Fruit fly (Drosophila melanogaster) whole organism: ENCODE results near the gene inaE.

Source experiments
- EcR ChIP-seq, 2 experiments: fragments of >200 bp; optimal IDR thresholded peaks; 2 replicates each; lab custom pipeline; 2017; ENCODE audit warnings: missing biosample characterization in 2 of 2, missing genetic modification characterization in 2 of 2, missing genetic modification reagents in 2 of 2
- pan ChIP-seq: fragments of >200 bp; optimal IDR thresholded peaks from 2 replicates; lab custom pipeline; 2017
- psq ChIP-seq: fragments of >200 bp; optimal IDR thresholded peaks from 2 replicates; lab custom pipeline; 2017
- usp ChIP-seq: fragments of >200 bp; optimal IDR thresholded peaks from 2 replicates; lab custom pipeline; 2017; ENCODE audit warnings: missing biosample characterization, missing genetic modification characterization, mixed read lengths

DNA sequence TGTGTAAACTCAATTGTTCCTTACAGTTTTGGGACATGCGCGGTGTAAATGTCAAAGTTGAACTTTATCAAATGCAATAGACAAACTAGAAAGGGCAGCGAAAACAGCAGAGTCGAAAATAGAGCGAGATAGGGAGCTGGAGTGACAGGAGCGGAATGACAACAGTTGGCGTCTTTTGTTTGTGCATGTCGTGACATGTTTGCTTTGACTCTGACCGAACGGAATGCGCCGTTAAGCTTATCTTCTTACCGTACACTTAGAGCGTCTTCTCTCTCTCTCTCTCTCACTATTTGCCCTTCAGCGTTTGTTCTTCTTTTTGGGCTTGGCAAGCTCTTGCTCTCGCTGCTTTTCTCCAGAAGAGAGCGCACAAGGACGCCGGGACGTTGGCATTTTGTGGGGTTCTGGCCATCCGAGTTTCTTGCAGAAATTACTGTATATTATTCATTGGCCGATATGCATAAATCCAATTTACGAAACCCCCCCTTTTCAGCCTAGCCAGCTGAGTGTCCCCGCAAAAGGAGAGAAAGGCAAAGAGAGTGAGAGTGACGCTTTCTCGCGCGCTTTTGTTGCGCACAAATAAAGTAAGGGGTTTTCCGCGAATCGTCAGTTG, 21.6 kb upstream of the inaE start:
- TF ChIP-seq pan (no peak), psq (lab: Kevin White, UChicago) (no peak), EcR (GFP tag; optimal IDR thresholded peaks at IDR 0.05; lab: Kevin White, UChicago) (no peak), usp (GFP tag; lab: Kevin White, UChicago) (no peak)
